Fruit fly (Drosophila melanogaster) S2 (cell line): ENCODE results near the gene CG11353.

Experiments used
- CG8478 ChIP-seq: fragments of >200 bp; optimal IDR thresholded peaks from 2 replicates; lab custom pipeline; 2018
- CTCF ChIP-seq, 2 experiments: fragments of >200 bp; optimal IDR thresholded peaks; 2 replicates each; lab custom pipeline; 2018

DNA sequence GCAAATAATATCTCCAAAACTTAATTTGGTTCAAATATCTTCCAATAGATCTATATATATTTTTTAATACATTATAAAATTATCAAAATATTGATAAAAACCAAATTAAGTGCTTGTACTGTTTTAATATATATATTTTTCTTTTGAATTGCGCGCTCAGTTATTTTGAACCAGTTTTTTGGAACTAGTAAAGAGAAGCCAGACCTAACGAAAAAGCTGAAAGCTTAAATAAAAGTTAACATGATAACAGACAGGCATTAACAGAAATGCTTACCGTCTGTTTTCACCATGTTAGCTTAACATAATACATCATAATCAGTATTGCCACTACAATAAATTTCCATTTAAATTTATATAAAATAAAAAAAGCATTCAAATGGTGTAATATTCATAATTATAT lies 22.7 kb upstream of the CG11353 start:
- TF ChIP-seq CG8478, result no peak
- no peak for TF ChIP-seq CTCF (optimal IDR thresholded peaks at IDR 0.05; lab: Kevin White, UChicago)
